Worm (Caenorhabditis elegans): ENCODE data around the gene efr-3.

ce11 chrII:6358905-6359304 lies 37.9 kb upstream of the efr-3 start, which contains the start of gene C32D5.12:
- TF ChIP-seq nhr-28 (tag; optimal IDR thresholded peaks at IDR 0.05) (no peak), ceh-20 (GFP tag; IDR thresholded peaks at IDR 0.05) (no peak), F10B5.3 (tag; optimal IDR thresholded peaks at IDR 0.05) (no peak), zag-1 (tag; optimal IDR thresholded peaks at IDR 0.05) (no peak), ceh-82 (tag; optimal IDR thresholded peaks at IDR 0.05) (no peak), snpc-4 (tag; optimal IDR thresholded peaks at IDR 0.05) (no peak), lsy-2 (tag; optimal IDR thresholded peaks at IDR 0.05) (no peak), dpl-1 (GFP tag; optimal IDR thresholded peaks at IDR 0.05) (no peak), fos-1 (tag; optimal IDR thresholded peaks at IDR 0.05) (no peak), spr-1 (tag; optimal IDR thresholded peaks at IDR 0.05) (no peak), mdl-1 (tag; optimal IDR thresholded peaks at IDR 0.05) (no peak), daf-12 (tag; optimal IDR thresholded peaks at IDR 0.05) (no peak)
